Worm (Caenorhabditis elegans) whole organism, late embryonic: ENCODE results near the gene C14B9.8.

Source experiments
- F13H6.1 ChIP-seq: sonication (generic microtip); optimal IDR thresholded peaks from 2 replicates; lab custom pipeline; 2016; ENCODE audit warnings: missing genetic modification characterization, missing compliant biosample characterization
- ceh-24 ChIP-seq: sonication (generic microtip); optimal IDR thresholded peaks from 2 replicates; lab custom pipeline; 2016; ENCODE audit warnings: mild to moderate bottlenecking, missing genetic modification characterization, missing compliant biosample characterization
- hlh-6 ChIP-seq: sonication (generic microtip); optimal IDR thresholded peaks from 2 replicates; lab custom pipeline; 2016; ENCODE audit warnings: missing genotype, missing genetic modification characterization, missing compliant biosample characterization
- lin-11 ChIP-seq: fragments of 200-800 bp; sonication (Bioruptor generic); optimal IDR thresholded peaks from 2 replicates; lab custom pipeline; 2018; ENCODE audit warnings: mild to moderate bottlenecking, missing genetic modification characterization, missing compliant biosample characterization
- nhr-11 ChIP-seq: fragments of 150-350 bp; optimal IDR thresholded peaks from 2 replicates; lab custom pipeline; 2014; ENCODE audit warnings: missing biosample characterization, missing genetic modification characterization

- TF ChIP-seq nhr-11 (tag; lab: Kevin White, UChicago) (no peak), ceh-24 (tag; lab: Kevin White, UChicago) (peak; percentile 35), hlh-6 (tag; lab: Kevin White, UChicago) (peak; percentile 83), lin-11 (tag; lab: Kevin White, UChicago) (peak; percentile 71), F13H6.1 (tag; lab: Kevin White, UChicago) (peak; percentile 53)
Observed at ce11 chrIII:8106476-8106875, 38.0 kb downstream of the C14B9.8 start.
